Worm (Caenorhabditis elegans) whole organism, L2 larva: ENCODE data around the gene ptr-19.

Experiments
- fos-1 ChIP-seq: fragments of 150-350 bp; optimal IDR thresholded peaks from 2 replicates; lab custom pipeline; 2014; ENCODE audit warnings: missing biosample characterization, missing genetic modification characterization
- unc-62 ChIP-seq: fragments of 150-350 bp; optimal IDR thresholded peaks from 2 replicates; lab custom pipeline; 2014; ENCODE audit warnings: missing biosample characterization, missing genetic modification reagents, missing genetic modification characterization
- ztf-4 ChIP-seq: fragments of 150-350 bp; optimal IDR thresholded peaks from 2 replicates; lab custom pipeline; 2014; ENCODE audit warnings: missing biosample characterization, missing genetic modification characterization

DNA sequence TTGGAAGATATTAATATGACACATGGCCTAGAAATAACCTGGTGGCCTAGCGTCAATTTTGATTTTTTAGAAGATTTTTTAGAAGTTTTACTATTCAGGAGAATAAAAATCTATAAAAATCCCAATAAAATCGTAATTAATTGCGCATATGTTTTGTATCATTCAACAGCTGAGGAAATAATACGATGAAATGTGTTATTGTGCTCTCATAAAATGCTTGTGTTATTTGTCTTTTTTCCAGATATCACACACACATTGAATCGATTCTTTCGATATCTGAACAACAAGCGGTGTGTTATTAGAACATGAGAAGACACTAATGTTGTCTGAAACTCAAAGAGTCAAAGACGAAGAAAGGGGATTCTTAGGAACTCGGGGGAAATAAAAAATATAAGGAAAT, 43.4 kb downstream of the ptr-19 start:
- TF ChIP-seq unc-62 (GFP tag; lab: Kevin White, UChicago): no peak
- TF ChIP-seq ztf-4 (tag; lab: Kevin White, UChicago): no peak
- no peak for TF ChIP-seq fos-1 (tag; lab: Kevin White, UChicago)
